Fruit fly (Drosophila melanogaster) whole organism, embryonic: ENCODE results near the gene Kah.
A peak's percentile ranks its signal among the peaks of the same experiment; 100 is the strongest.

Experiments
- Asciz ChIP-seq: fragments of 200-800 bp; sonication (Bioruptor generic); optimal IDR thresholded peaks from 2 replicates; lab custom pipeline; 2017; ENCODE audit warnings: missing biosample characterization, mild to moderate bottlenecking, missing genetic modification characterization, missing genetic modification reagents
- Bgb ChIP-seq: fragments of 200-800 bp; sonication (Bioruptor generic); IDR thresholded peaks from 2 replicates; pipeline ENCODE4 v1.3.6; 2022; ENCODE audit warnings: missing biosample characterization, missing genetic modification characterization; ENCODE audit not compliant: partially characterized antibody
- CG11085 ChIP-seq: fragments of 200-800 bp; sonication (Bioruptor generic); IDR thresholded peaks from 2 replicates; pipeline ENCODE4 v1.3.6; 2022; ENCODE audit warnings: missing biosample characterization, missing genetic modification characterization
- CG13296 ChIP-seq: fragments of 200-800 bp; sonication (Bioruptor generic); optimal IDR thresholded peaks from 3 replicates; lab custom pipeline; 2018; ENCODE audit warnings: missing biosample characterization, mild to moderate bottlenecking, missing genetic modification characterization
- CG14667 ChIP-seq: fragments of 200-800 bp; sonication (Bioruptor generic); IDR thresholded peaks from 2 replicates; pipeline ENCODE4 v1.3.6; 2022; ENCODE audit warnings: missing biosample characterization, missing genetic modification characterization
- CG1529 ChIP-seq: fragments of 200-800 bp; sonication (Bioruptor generic); optimal IDR thresholded peaks from 3 replicates; lab custom pipeline; 2018; ENCODE audit warnings: missing biosample characterization, missing genetic modification characterization
- CG17612 ChIP-seq: fragments of 200-800 bp; sonication (Bioruptor generic); IDR thresholded peaks from 2 replicates; pipeline ENCODE4 v1.3.6; 2022; ENCODE audit warnings: missing biosample characterization, missing genetic modification characterization
- CG3065 ChIP-seq: fragments of 200-800 bp; sonication (Bioruptor generic); optimal IDR thresholded peaks from 2 replicates; lab custom pipeline; 2016; ENCODE audit warnings: missing biosample characterization, missing genetic modification characterization
- CG31441 ChIP-seq: fragments of 200-800 bp; sonication (Bioruptor generic); IDR thresholded peaks from 2 replicates; pipeline ENCODE4 v1.3.6; 2022; ENCODE audit warnings: missing biosample characterization, missing genetic modification characterization
- CG3995 ChIP-seq: fragments of 200-800 bp; sonication (Bioruptor generic); optimal IDR thresholded peaks from 3 replicates; lab custom pipeline; 2016; ENCODE audit warnings: missing biosample characterization, missing genetic modification characterization
- CG7271 ChIP-seq: fragments of 200-800 bp; sonication (Bioruptor generic); optimal IDR thresholded peaks from 2 replicates; lab custom pipeline; 2018; ENCODE audit warnings: missing biosample characterization, mild to moderate bottlenecking, missing genetic modification characterization, moderate library complexity
- CG8089 ChIP-seq: fragments of 200-800 bp; sonication (Bioruptor generic); optimal IDR thresholded peaks from 3 replicates; lab custom pipeline; 2016; ENCODE audit warnings: missing biosample characterization, missing genetic modification characterization
- CG8281 ChIP-seq: fragments of 200-800 bp; sonication (Bioruptor generic); optimal IDR thresholded peaks from 2 replicates; lab custom pipeline; 2018; ENCODE audit warnings: missing biosample characterization, mild to moderate bottlenecking, missing genetic modification characterization, moderate library complexity
- CHES-1-like ChIP-seq: fragments of 200-800 bp; sonication (Bioruptor generic); optimal IDR thresholded peaks from 2 replicates; lab custom pipeline; 2016; ENCODE audit warnings: missing biosample characterization, missing genetic modification characterization
- Doc3 ChIP-seq: fragments of 200-800 bp; sonication (Bioruptor generic); IDR thresholded peaks from 3 replicates; pipeline ENCODE4 v1.3.6; 2022; ENCODE audit warnings: missing biosample characterization, missing genetic modification characterization; ENCODE audit not compliant: partially characterized antibody
- HLH4C ChIP-seq: fragments of 200-800 bp; sonication (Bioruptor generic); IDR thresholded peaks from 3 replicates; pipeline ENCODE4 v1.3.6; 2022; ENCODE audit warnings: missing biosample characterization, missing genetic modification characterization; ENCODE audit not compliant: partially characterized antibody
- Hey ChIP-seq: fragments of 200-800 bp; sonication (Bioruptor generic); optimal IDR thresholded peaks from 3 replicates; lab custom pipeline; 2018; ENCODE audit warnings: missing biosample characterization, mild to moderate bottlenecking, missing genetic modification characterization
- Jarid2 ChIP-seq: fragments of 200-800 bp; sonication (Bioruptor generic); optimal IDR thresholded peaks from 3 replicates; lab custom pipeline; 2017; ENCODE audit warnings: mild to moderate bottlenecking, missing biosample characterization, missing genetic modification reagents, missing genetic modification characterization
- MESR4 ChIP-seq: fragments of 200-800 bp; sonication (Bioruptor generic); optimal IDR thresholded peaks from 2 replicates; lab custom pipeline; 2018; ENCODE audit warnings: missing biosample characterization, mild to moderate bottlenecking, missing genetic modification characterization, moderate library complexity
- Ravus ChIP-seq: fragments of 200-800 bp; sonication (Bioruptor generic); IDR thresholded peaks from 2 replicates; pipeline ENCODE4 v1.3.6; 2022; ENCODE audit warnings: missing biosample characterization, missing genetic modification characterization
- Sox102F ChIP-seq: fragments of 200-800 bp; sonication (Bioruptor generic); optimal IDR thresholded peaks from 2 replicates; lab custom pipeline; 2018; ENCODE audit warnings: missing biosample characterization, mild to moderate bottlenecking, missing genetic modification characterization, moderate library complexity
- Tbp ChIP-seq: fragments of >200 bp; optimal IDR thresholded peaks from 2 replicates; lab custom pipeline; 2018; ENCODE audit warnings: missing biosample characterization, missing genetic modification characterization
- Usf ChIP-seq: fragments of 200-800 bp; sonication (Bioruptor generic); optimal IDR thresholded peaks from 2 replicates; lab custom pipeline; 2017; ENCODE audit warnings: missing genotype, missing biosample characterization, missing genetic modification characterization
- Xbp1 ChIP-seq: fragments of 200-800 bp; sonication (Bioruptor generic); optimal IDR thresholded peaks from 3 replicates; lab custom pipeline; 2016; ENCODE audit warnings: missing biosample characterization, mild to moderate bottlenecking, missing genetic modification characterization
- YL-1 ChIP-seq: fragments of 200-800 bp; sonication (Bioruptor generic); optimal IDR thresholded peaks from 3 replicates; lab custom pipeline; 2017; ENCODE audit warnings: missing biosample characterization, mild to moderate bottlenecking, missing genetic modification characterization
- ab ChIP-seq: fragments of 200-800 bp; sonication (Bioruptor generic); optimal IDR thresholded peaks from 2 replicates; lab custom pipeline; 2016; ENCODE audit warnings: missing biosample characterization, missing genetic modification characterization
- al ChIP-seq: fragments of 200-800 bp; sonication (Bioruptor generic); IDR thresholded peaks from 2 replicates; pipeline ENCODE4 v1.3.6; 2022; ENCODE audit warnings: missing biosample characterization, missing genetic modification characterization
- ase ChIP-seq: fragments of 200-800 bp; sonication (Bioruptor generic); IDR thresholded peaks from 3 replicates; pipeline ENCODE4 v1.3.6; 2022; ENCODE audit warnings: missing biosample characterization, missing genetic modification characterization
- ci ChIP-seq: fragments of 200-800 bp; sonication (Bioruptor generic); IDR thresholded peaks from 3 replicates; pipeline ENCODE4 v1.3.6; 2022; ENCODE audit warnings: missing biosample characterization, missing genetic modification characterization
- cwo ChIP-seq: fragments of 200-800 bp; sonication (Bioruptor generic); optimal IDR thresholded peaks from 3 replicates; lab custom pipeline; 2017; ENCODE audit warnings: missing biosample characterization, missing genetic modification characterization, mild to moderate bottlenecking, moderate library complexity, missing genetic modification reagents
- dati ChIP-seq: fragments of 200-800 bp; sonication (Bioruptor generic); IDR thresholded peaks from 2 replicates; pipeline ENCODE4 v1.3.6; 2022; ENCODE audit warnings: missing biosample characterization, missing genetic modification characterization
- dysf ChIP-seq: fragments of 200-800 bp; sonication (Bioruptor generic); IDR thresholded peaks from 3 replicates; pipeline ENCODE4 v1.3.6; 2022; ENCODE audit warnings: missing biosample characterization, missing genetic modification characterization
- ewg ChIP-seq: fragments of 200-800 bp; sonication (Bioruptor generic); optimal IDR thresholded peaks from 3 replicates; lab custom pipeline; 2017; ENCODE audit warnings: mild to moderate bottlenecking, missing biosample characterization, missing genetic modification reagents, missing genetic modification characterization
- exex ChIP-seq: fragments of 200-800 bp; sonication (Bioruptor generic); optimal IDR thresholded peaks from 4 replicates; lab custom pipeline; 2018; ENCODE audit warnings: missing biosample characterization, mild to moderate bottlenecking, missing genetic modification characterization, moderate library complexity
- gt ChIP-seq: fragments of 200-800 bp; sonication (Bioruptor generic); IDR thresholded peaks from 2 replicates; pipeline ENCODE4 v1.3.6; 2022; ENCODE audit warnings: missing biosample characterization, missing genetic modification characterization
- inv ChIP-seq: fragments of 200-800 bp; sonication (Bioruptor generic); IDR thresholded peaks from 2 replicates; pipeline ENCODE4 v1.3.6; 2022; ENCODE audit warnings: missing biosample characterization, missing genetic modification characterization; ENCODE audit not compliant: partially characterized antibody
- ken ChIP-seq: fragments of 200-800 bp; sonication (Bioruptor generic); IDR thresholded peaks from 3 replicates; pipeline ENCODE4 v1.3.6; 2022; ENCODE audit warnings: missing biosample characterization, missing genetic modification characterization
- mld ChIP-seq: fragments of 200-800 bp; sonication (Bioruptor generic); IDR thresholded peaks from 3 replicates; pipeline ENCODE4 v1.3.6; 2022; ENCODE audit warnings: missing biosample characterization, missing genetic modification characterization; ENCODE audit not compliant: partially characterized antibody
- onecut ChIP-seq: fragments of 200-800 bp; sonication (Bioruptor generic); IDR thresholded peaks from 2 replicates; pipeline ENCODE4 v1.3.6; 2022; ENCODE audit warnings: missing biosample characterization, missing genetic modification characterization
- pho ChIP-seq: fragments of 200-800 bp; sonication (Bioruptor generic); optimal IDR thresholded peaks from 2 replicates; lab custom pipeline; 2016; ENCODE audit warnings: missing biosample characterization, missing genetic modification characterization
- pros ChIP-seq: fragments of 200-800 bp; sonication (Bioruptor generic); optimal IDR thresholded peaks from 3 replicates; lab custom pipeline; 2019; ENCODE audit warnings: missing biosample characterization, mild to moderate bottlenecking, missing genetic modification characterization, moderate library complexity
- ranshi ChIP-seq: fragments of 200-800 bp; sonication (Bioruptor generic); IDR thresholded peaks from 2 replicates; pipeline ENCODE4 v1.3.6; 2022; ENCODE audit warnings: missing biosample characterization, missing genetic modification characterization
- sc ChIP-seq, 3 experiments: fragments of >200 bp in 2 of 3; fragments of 200-800 bp in 1 of 3; sonication (Bioruptor generic) in 1 of 3; optimal IDR thresholded peaks; 2 replicates in 2 of 3; 3 replicates in 1 of 3; lab custom pipeline; 2017; ENCODE audit warnings: mild to moderate bottlenecking in 1 of 3, missing biosample characterization in 1 of 3, missing genetic modification characterization in 1 of 3, missing genetic modification reagents in 1 of 3
- seq ChIP-seq: fragments of 200-800 bp; sonication (Bioruptor generic); IDR thresholded peaks from 2 replicates; pipeline ENCODE4 v1.3.6; 2022; ENCODE audit warnings: missing biosample characterization, missing genetic modification characterization
- sim ChIP-seq: fragments of 200-800 bp; sonication (Bioruptor generic); IDR thresholded peaks from 2 replicates; pipeline ENCODE4 v1.3.6; 2022; ENCODE audit warnings: missing biosample characterization, missing genetic modification characterization
- unpg ChIP-seq: fragments of 200-800 bp; sonication (Bioruptor generic); optimal IDR thresholded peaks from 3 replicates; lab custom pipeline; 2018; ENCODE audit warnings: missing biosample characterization, mild to moderate bottlenecking, missing genetic modification characterization, moderate library complexity
- wdn ChIP-seq: fragments of 200-800 bp; sonication (Bioruptor generic); IDR thresholded peaks from 2 replicates; pipeline ENCODE4 v1.3.6; 2022; ENCODE audit warnings: missing biosample characterization, missing genetic modification characterization
- zfh1 ChIP-seq: fragments of 200-800 bp; sonication (Bioruptor generic); IDR thresholded peaks from 3 replicates; pipeline ENCODE4 v1.3.6; 2022; ENCODE audit warnings: missing biosample characterization, missing genetic modification characterization
- zfh2 ChIP-seq: fragments of 200-800 bp; sonication (Bioruptor generic); optimal IDR thresholded peaks from 2 replicates; lab custom pipeline; 2016; ENCODE audit warnings: missing biosample characterization, missing genetic modification characterization

The Kah gene

DNA sequence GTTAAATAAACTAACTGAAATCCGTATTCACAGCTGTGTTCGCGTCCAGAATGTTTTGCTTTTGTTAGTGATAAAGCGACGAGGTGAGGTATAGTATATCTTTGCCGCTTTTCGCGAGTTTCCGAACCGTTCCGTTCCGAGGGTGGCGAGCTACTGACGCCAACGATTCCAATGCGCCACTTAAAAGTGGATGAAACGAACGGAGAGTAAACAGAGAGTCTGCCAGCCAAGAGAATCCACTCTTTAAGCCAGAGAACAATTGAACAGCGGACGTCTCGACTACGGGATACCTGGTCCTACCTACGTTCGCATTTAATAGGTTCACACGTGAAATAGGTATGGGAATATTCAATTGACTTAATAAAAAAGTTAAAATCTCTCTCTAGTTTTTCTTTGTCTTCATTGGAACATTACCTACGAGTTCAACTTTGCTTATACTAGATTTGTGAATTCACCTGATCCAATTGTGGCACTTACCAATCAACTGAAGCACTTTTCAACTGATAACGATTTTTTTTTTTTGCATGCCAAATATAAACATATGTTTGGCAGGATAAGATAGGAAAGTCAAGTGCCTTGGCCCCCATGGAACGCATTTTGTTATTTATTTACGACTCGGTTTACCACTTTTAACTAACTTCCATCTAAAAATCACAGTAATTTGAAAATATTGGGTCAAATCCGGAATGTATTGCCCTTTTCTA lies 14.9 kb upstream of the Kah start, which contains the start of gene CG13893 (continued):
- TF ChIP-seq sim (no peak), inv (GFP tag; lab: Robert Waterston, UW) (no peak), Xbp1 (GFP tag; lab: Kevin White, UChicago) (no peak), Usf (no peak), CHES-1-like (GFP tag; lab: Kevin White, UChicago) (peak; percentile 4), HLH4C (GFP tag; lab: Robert Waterston, UW) (0 out of 3 replicates have a peak, but pooled peaks have one; percentile 50), onecut (GFP tag; lab: Robert Waterston, UW) (no peak), mld (GFP tag; lab: Robert Waterston, UW) (0 out of 3 replicates have a peak, but pooled peaks have one; percentile 31), dysf (GFP tag; lab: Robert Waterston, UW) (peak; percentile 24; the same call in 1 of the 3 replicates), CG17612 (0 out of 2 replicates have a peak, but pooled peaks have one; percentile 34), seq (GFP tag; lab: Robert Waterston, UW) (peak; percentile 56; the same call in 1 of the 2 replicates), ab (GFP tag; lab: Kevin White, UChicago) (no peak), ase (GFP tag; lab: Robert Waterston, UW) (no peak), Jarid2 (GFP tag; lab: Kevin White, UChicago) (peak; percentile 98), CG14667 (GFP tag; lab: Robert Waterston, UW) (no peak), ewg (GFP tag; lab: Kevin White, UChicago) (no peak), CG8281 (tag; lab: Kevin White, UChicago) (no peak), Bgb (GFP tag; lab: Robert Waterston, UW) (peak; percentile 68; the same call in 1 of the 2 replicates), YL-1 (GFP tag; lab: Kevin White, UChicago) (no peak), CG3065 (GFP tag; lab: Kevin White, UChicago) (no peak), ranshi (GFP tag; lab: Robert Waterston, UW) (peak; percentile 44; the same call in 1 of the 2 replicates), cwo (GFP tag; lab: Kevin White, UChicago) (peak; percentile 5), zfh2 (GFP tag; lab: Kevin White, UChicago) (no peak), MESR4 (GFP tag; lab: Kevin White, UChicago) (peak; percentile 17), Sox102F (GFP tag; lab: Kevin White, UChicago) (no peak), Hey (tag; lab: Kevin White, UChicago) (no peak), ci (GFP tag; lab: Robert Waterston, UW) (peak; percentile 70; the same call in 2 of the 3 replicates), CG7271 (tag; lab: Kevin White, UChicago) (no peak), al (GFP tag; lab: Robert Waterston, UW) (no peak), Ravus (GFP tag; lab: Robert Waterston, UW) (no peak), Tbp (GFP tag; lab: Kevin White, UChicago) (no peak), CG8089 (GFP tag; lab: Kevin White, UChicago) (no peak), dati (GFP tag; lab: Robert Waterston, UW) (no peak), CG31441 (GFP tag; lab: Robert Waterston, UW) (no peak), pho (GFP tag; lab: Kevin White, UChicago) (peak; percentile 21), Asciz (no peak), exex (tag; lab: Kevin White, UChicago) (peak; percentile 29), unpg (GFP tag; lab: Kevin White, UChicago) (no peak), CG1529 (no peak), Doc3 (GFP tag; lab: Robert Waterston, UW) (no peak), gt (GFP tag; lab: Robert Waterston, UW) (no peak), ken (no peak), zfh1 (GFP tag; lab: Robert Waterston, UW) (0 out of 3 replicates have a peak, but pooled peaks have one; percentile 20), wdn (GFP tag; lab: Robert Waterston, UW) (peak; percentile 42; the same call in 1 of the 2 replicates), pros (GFP tag; lab: Kevin White, UChicago) (peak; percentile 55), CG13296 (GFP tag; lab: Kevin White, UChicago) (peak; percentile 62), CG3995 (GFP tag; lab: Kevin White, UChicago) (no peak), sc (optimal IDR thresholded peaks at IDR 0.05; lab: Kevin White, UChicago) (no peak), sc (GFP tag; optimal IDR thresholded peaks at IDR 0.05; lab: Kevin White, UChicago) (no peak), CG11085 (GFP tag; lab: Robert Waterston, UW) (no peak)
